Worm (Caenorhabditis elegans) whole organism, early embryonic: ENCODE results near the gene C16D9.4.

Experiments used
- B0310.2 ChIP-seq: sonication (generic microtip); optimal IDR thresholded peaks from 2 replicates; lab custom pipeline; 2016; ENCODE audit warnings: mild to moderate bottlenecking, missing genetic modification characterization, missing compliant biosample characterization
- F13C5.2 ChIP-seq: sonication (generic microtip); optimal IDR thresholded peaks from 2 replicates; lab custom pipeline; 2017; ENCODE audit warnings: mild to moderate bottlenecking, missing genetic modification characterization, inconsistent platforms, missing compliant biosample characterization
- aly-1 ChIP-seq: sonication (generic microtip); optimal IDR thresholded peaks from 2 replicates; lab custom pipeline; 2016; ENCODE audit warnings: missing genetic modification characterization, missing compliant biosample characterization
- ama-1 ChIP-seq: fragments of 150-350 bp; optimal IDR thresholded peaks from 2 replicates; lab custom pipeline; 2014
- ceh-13 ChIP-seq: fragments of 200-800 bp; sonication (Bioruptor generic); optimal IDR thresholded peaks from 2 replicates; lab custom pipeline; 2018; ENCODE audit warnings: mild to moderate bottlenecking, missing genetic modification characterization, missing compliant biosample characterization
- ceh-36 ChIP-seq: sonication (generic microtip); optimal IDR thresholded peaks from 2 replicates; lab custom pipeline; 2016; ENCODE audit warnings: missing genetic modification characterization, inconsistent platforms, missing compliant biosample characterization
- ets-7 ChIP-seq: sonication (generic microtip); optimal IDR thresholded peaks from 2 replicates; lab custom pipeline; 2016; ENCODE audit warnings: missing genotype, missing genetic modification characterization, missing compliant biosample characterization
- flt-1 ChIP-seq: fragments of 200-800 bp; sonication (Bioruptor generic); IDR thresholded peaks from 2 replicates; pipeline ENCODE4 v1.3.6; 2022; ENCODE audit warnings: missing genetic modification characterization, missing compliant biosample characterization
- hmbx-1 ChIP-seq: sonication (generic microtip); optimal IDR thresholded peaks from 2 replicates; lab custom pipeline; 2016; ENCODE audit warnings: mild to moderate bottlenecking, missing genetic modification characterization, missing compliant biosample characterization
- hmg-4 ChIP-seq: fragments of 200-800 bp; sonication (Bioruptor generic); optimal IDR thresholded peaks from 2 replicates; lab custom pipeline; 2018; ENCODE audit warnings: mild to moderate bottlenecking, missing genetic modification characterization, missing compliant biosample characterization
- hnd-1 ChIP-seq: sonication (generic microtip); optimal IDR thresholded peaks from 2 replicates; lab custom pipeline; 2016; ENCODE audit warnings: missing genetic modification characterization, missing compliant biosample characterization
- pes-1 ChIP-seq: fragments of 200-800 bp; sonication (Bioruptor generic); IDR thresholded peaks from 2 replicates; pipeline ENCODE4 v1.3.6; 2022; ENCODE audit warnings: missing genetic modification reagents, missing genetic modification characterization, missing compliant biosample characterization
- scrt-1 ChIP-seq: fragments of 200-800 bp; sonication (Bioruptor generic); IDR thresholded peaks from 2 replicates; pipeline ENCODE4 v1.3.6; 2022; ENCODE audit warnings: missing genetic modification characterization, missing compliant biosample characterization
- sea-1 ChIP-seq: fragments of 200-800 bp; sonication (Bioruptor generic); conservative IDR thresholded peaks from 2 replicates; pipeline ENCODE4 v1.3.6; 2022; ENCODE audit warnings: missing genetic modification characterization, missing compliant biosample characterization
- tbx-11 ChIP-seq: fragments of 200-800 bp; sonication (Bioruptor generic); IDR thresholded peaks from 2 replicates; pipeline ENCODE4 v1.3.6; 2022; ENCODE audit warnings: missing genetic modification characterization, missing compliant biosample characterization
- tbx-37 ChIP-seq: fragments of 200-800 bp; sonication (Bioruptor generic); conservative IDR thresholded peaks from 2 replicates; pipeline ENCODE4 v1.3.6; 2022; ENCODE audit warnings: missing genetic modification reagents, missing genetic modification characterization, missing compliant biosample characterization
- tra-4 ChIP-seq: sonication (generic microtip); optimal IDR thresholded peaks from 2 replicates; lab custom pipeline; 2017; ENCODE audit warnings: missing genetic modification characterization, missing compliant biosample characterization

C16D9.4 gene

DNA sequence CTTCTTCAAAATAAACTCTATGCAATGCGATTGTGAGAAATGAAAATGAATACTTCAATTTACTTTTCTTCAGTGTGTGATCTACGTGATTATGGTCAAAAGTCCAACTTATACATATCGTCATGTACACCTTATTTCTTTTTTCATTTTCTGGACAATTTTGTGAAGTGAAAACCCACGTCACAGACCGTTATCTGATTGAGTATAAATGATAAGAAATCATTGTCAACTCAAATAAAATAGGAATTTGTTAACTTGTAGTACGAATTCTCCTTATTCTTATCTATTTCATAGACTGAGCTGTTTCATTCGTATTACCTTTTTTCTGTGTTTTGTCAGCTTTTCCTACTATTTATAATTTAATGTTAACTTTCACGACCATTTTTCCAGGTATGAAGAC is 29.3 kb upstream of the C16D9.4 start, which contains the start of gene asp-5:
Gene asp-5, plus strand, starts transcription at position 391 of the 400 bp plus-strand sequence.
- TF ChIP-seq flt-1 (GFP tag; lab: Robert Waterston, UW) (no peak), aly-1 (no peak), hmg-4 (GFP tag; lab: Kevin White, UChicago) (no peak), sea-1 (GFP tag; lab: Robert Waterston, UW) (no peak), ceh-36 (tag; lab: Kevin White, UChicago) (no peak), ets-7 (no peak), scrt-1 (GFP tag; lab: Robert Waterston, UW) (no peak), hmbx-1 (tag; lab: Kevin White, UChicago) (no peak), pes-1 (GFP tag; lab: Robert Waterston, UW) (no peak), tra-4 (tag; lab: Kevin White, UChicago) (no peak), hnd-1 (no peak), ceh-13 (GFP tag; lab: Kevin White, UChicago) (no peak), tbx-37 (no peak), F13C5.2 (tag; lab: Kevin White, UChicago) (no peak), B0310.2 (tag; lab: Kevin White, UChicago) (no peak), tbx-11 (GFP tag; lab: Robert Waterston, UW) (no peak)

DNA sequence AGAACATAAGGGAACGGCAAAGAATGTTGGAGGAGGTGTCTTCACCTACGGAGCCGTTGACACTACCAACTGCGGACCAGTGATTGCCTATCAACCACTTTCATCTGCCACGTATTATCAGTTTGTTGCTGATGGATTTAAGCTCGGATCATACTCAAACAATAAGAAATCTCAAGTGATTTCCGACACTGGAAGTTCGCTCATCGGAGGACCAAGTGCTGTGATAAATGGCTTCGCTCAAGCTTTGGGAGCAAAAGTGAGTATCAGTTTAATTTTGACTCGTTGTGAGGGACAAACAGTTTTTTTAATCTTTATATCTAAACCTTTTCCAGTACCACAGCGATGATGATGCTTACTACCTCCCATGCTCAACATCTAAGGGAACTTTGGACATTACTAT is 28.7 kb upstream of the C16D9.4 start:
- TF ChIP-seq hmg-4 (GFP tag; lab: Kevin White, UChicago): no peak
- no peak for TF ChIP-seq ets-7
- TF ChIP-seq ceh-13 (GFP tag; lab: Kevin White, UChicago): no peak
- TF ChIP-seq hnd-1: no peak
- no peak for TF ChIP-seq aly-1
- no peak for TF ChIP-seq ceh-36 (tag; lab: Kevin White, UChicago)
- no peak for TF ChIP-seq B0310.2 (tag; lab: Kevin White, UChicago)
- TF ChIP-seq scrt-1 (GFP tag; lab: Robert Waterston, UW): no peak
- no peak for TF ChIP-seq hmbx-1 (tag; lab: Kevin White, UChicago)
- no peak for TF ChIP-seq tbx-37
- TF ChIP-seq tbx-11 (GFP tag; lab: Robert Waterston, UW): no peak
- no peak for TF ChIP-seq pes-1 (GFP tag; lab: Robert Waterston, UW)
- no peak for TF ChIP-seq flt-1 (GFP tag; lab: Robert Waterston, UW)
- no peak for TF ChIP-seq sea-1 (GFP tag; lab: Robert Waterston, UW)
- TF ChIP-seq ama-1 (lab: Kevin White, UChicago): no peak

- TF ChIP-seq hmg-4 (GFP tag; lab: Kevin White, UChicago): no peak
- no peak for TF ChIP-seq ets-7
- TF ChIP-seq hmbx-1 (tag; lab: Kevin White, UChicago): no peak
- no peak for TF ChIP-seq tra-4 (tag; lab: Kevin White, UChicago)
- no peak for TF ChIP-seq ceh-36 (tag; lab: Kevin White, UChicago)
- no peak for TF ChIP-seq F13C5.2 (tag; lab: Kevin White, UChicago)
- no peak for TF ChIP-seq hnd-1
- TF ChIP-seq B0310.2 (tag; lab: Kevin White, UChicago): no peak
- no peak for TF ChIP-seq sea-1 (GFP tag; lab: Robert Waterston, UW)
- no peak for TF ChIP-seq scrt-1 (GFP tag; lab: Robert Waterston, UW)
- no peak for TF ChIP-seq tbx-11 (GFP tag; lab: Robert Waterston, UW)
- no peak for TF ChIP-seq tbx-37
- no peak for TF ChIP-seq ceh-13 (GFP tag; lab: Kevin White, UChicago)
Measured at ce11 chrV:8269878-8270277, 27.2 kb upstream of the C16D9.4 start.

- no peak for TF ChIP-seq hnd-1
Measured at ce11 chrV:8268902-8269301, 26.2 kb upstream of the C16D9.4 start, which contains the start of the genes asp-6 and asp-12. Gene asp-6 (minus strand): TSS chrV:8268937. Gene asp-12 (plus strand): TSS chrV:8269210.

- TF ChIP-seq flt-1 (GFP tag; lab: Robert Waterston, UW): no peak
- TF ChIP-seq tbx-37: no peak
- no peak for TF ChIP-seq scrt-1 (GFP tag; lab: Robert Waterston, UW)
- no peak for TF ChIP-seq aly-1
- no peak for TF ChIP-seq pes-1 (GFP tag; lab: Robert Waterston, UW)
- TF ChIP-seq ceh-13 (GFP tag; lab: Kevin White, UChicago): no peak
- TF ChIP-seq hnd-1: no peak
- no peak for TF ChIP-seq hmbx-1 (tag; lab: Kevin White, UChicago)
- TF ChIP-seq hmg-4 (GFP tag; lab: Kevin White, UChicago): no peak
- TF ChIP-seq ceh-36 (tag; lab: Kevin White, UChicago): no peak
- no peak for TF ChIP-seq sea-1 (GFP tag; lab: Robert Waterston, UW)
- TF ChIP-seq tra-4 (tag; lab: Kevin White, UChicago): no peak
- TF ChIP-seq F13C5.2 (tag; lab: Kevin White, UChicago): no peak
- TF ChIP-seq tbx-11 (GFP tag; lab: Robert Waterston, UW): no peak
- no peak for TF ChIP-seq ama-1 (lab: Kevin White, UChicago)
Measured at ce11 chrV:8267275-8267674, 24.6 kb upstream of the C16D9.4 start.

DNA sequence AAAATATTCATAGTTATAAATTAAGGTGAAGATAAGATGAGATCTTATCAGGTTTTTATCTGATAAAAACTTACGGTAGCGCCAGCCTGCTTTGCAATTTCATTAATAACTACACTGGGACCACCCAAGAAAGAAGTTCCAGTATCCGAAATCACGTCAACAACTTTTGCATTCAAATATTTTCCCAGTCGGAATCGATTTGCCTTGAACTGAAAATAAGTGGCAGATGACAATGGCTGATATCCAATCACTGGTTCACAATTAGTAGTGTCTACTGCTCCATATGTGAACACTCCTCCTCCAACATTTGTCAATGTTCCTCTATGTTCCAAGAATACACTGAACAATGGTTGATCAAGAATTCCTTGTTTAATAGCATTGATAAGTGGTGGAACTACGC is 23.5 kb upstream of the C16D9.4 start, which contains the start of gene F21F8.5:
Gene F21F8.5, minus strand, starts transcription at position 101 of the 400 bp plus-strand sequence.
- TF ChIP-seq tbx-11 (GFP tag; lab: Robert Waterston, UW) (no peak), ceh-13 (GFP tag; lab: Kevin White, UChicago) (no peak), tra-4 (tag; lab: Kevin White, UChicago) (no peak), sea-1 (GFP tag; lab: Robert Waterston, UW) (no peak), pes-1 (GFP tag; lab: Robert Waterston, UW) (no peak), ceh-36 (tag; lab: Kevin White, UChicago) (no peak), F13C5.2 (tag; lab: Kevin White, UChicago) (no peak), tbx-37 (no peak), ets-7 (no peak), aly-1 (no peak), scrt-1 (GFP tag; lab: Robert Waterston, UW) (no peak), hmbx-1 (tag; lab: Kevin White, UChicago) (no peak), hnd-1 (no peak), hmg-4 (GFP tag; lab: Kevin White, UChicago) (no peak), flt-1 (GFP tag; lab: Robert Waterston, UW) (no peak), ama-1 (lab: Kevin White, UChicago) (no peak), B0310.2 (tag; lab: Kevin White, UChicago) (no peak)

DNA sequence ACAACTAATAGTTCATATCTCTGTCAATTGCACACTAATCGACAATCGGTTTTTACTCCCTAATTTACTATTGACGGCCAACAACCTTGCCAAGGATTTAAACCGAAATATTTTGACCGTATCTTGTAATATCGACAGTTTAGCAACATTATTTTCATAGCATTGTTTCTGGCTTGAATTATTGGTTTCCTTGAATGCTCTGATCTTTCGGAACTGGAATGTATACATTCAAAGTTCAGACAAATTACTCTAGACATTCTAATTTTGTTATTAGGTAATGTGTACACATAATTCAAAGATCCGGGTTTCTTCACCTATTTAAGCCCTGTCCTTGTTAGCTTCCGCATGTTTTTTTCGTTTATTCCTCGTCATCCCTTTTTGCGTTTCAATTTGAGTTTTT is 21.2 kb upstream of the C16D9.4 start, which contains the start of gene C16D9.9:
Gene C16D9.9, plus strand, starts transcription at position 301 of the 400 bp plus-strand sequence.
- no peak for TF ChIP-seq scrt-1 (GFP tag; lab: Robert Waterston, UW)
- TF ChIP-seq B0310.2 (tag; lab: Kevin White, UChicago): no peak
- no peak for TF ChIP-seq tbx-37
- no peak for TF ChIP-seq ceh-13 (GFP tag; lab: Kevin White, UChicago)
- TF ChIP-seq ets-7: no peak
- TF ChIP-seq tra-4 (tag; lab: Kevin White, UChicago): no peak
- TF ChIP-seq hnd-1: no peak
- TF ChIP-seq ceh-36 (tag; lab: Kevin White, UChicago): no peak
- TF ChIP-seq aly-1: no peak
- TF ChIP-seq sea-1 (GFP tag; lab: Robert Waterston, UW): no peak
- TF ChIP-seq hmbx-1 (tag; lab: Kevin White, UChicago): no peak
- no peak for TF ChIP-seq pes-1 (GFP tag; lab: Robert Waterston, UW)
- no peak for TF ChIP-seq tbx-11 (GFP tag; lab: Robert Waterston, UW)
- TF ChIP-seq hmg-4 (GFP tag; lab: Kevin White, UChicago): no peak
- no peak for TF ChIP-seq F13C5.2 (tag; lab: Kevin White, UChicago)
- no peak for TF ChIP-seq flt-1 (GFP tag; lab: Robert Waterston, UW)
- no peak for TF ChIP-seq ama-1 (lab: Kevin White, UChicago)
